Worm (Caenorhabditis elegans): Measurements from ENCODE around the gene fbxb-78.

- TF ChIP-seq nhr-23 (tag; optimal IDR thresholded peaks at IDR 0.05) = no peak
- no peak for TF ChIP-seq mdl-1 (tag; optimal IDR thresholded peaks at IDR 0.05)
These were observed 23.2 kb downstream of the fbxb-78 start, which contains the start of the genes memi-1 and cyp-31A3 for ce11 chrIV:4760378-4761084.
